Worm (Caenorhabditis elegans) whole organism, late embryonic: Measurements from ENCODE around the gene tag-307.

Experiments used
- C38D4.7 ChIP-seq: fragments of 200-800 bp; sonication (Bioruptor generic); optimal IDR thresholded peaks from 2 replicates; lab custom pipeline; 2018; ENCODE audit warnings: mild to moderate bottlenecking, missing genetic modification characterization, moderate library complexity, missing compliant biosample characterization
- K02D7.2 ChIP-seq: sonication (generic microtip); optimal IDR thresholded peaks from 2 replicates; lab custom pipeline; 2017; ENCODE audit warnings: mild to moderate bottlenecking, missing genetic modification characterization, missing compliant biosample characterization
- K09A11.1 ChIP-seq: sonication (generic microtip); optimal IDR thresholded peaks from 2 replicates; lab custom pipeline; 2017; ENCODE audit warnings: antibody characterized with exemption, mild to moderate bottlenecking, missing genetic modification characterization, missing compliant biosample characterization; ENCODE audit not compliant: insufficient read depth
- Y22D7AL.16 ChIP-seq: sonication (generic microtip); optimal IDR thresholded peaks from 2 replicates; lab custom pipeline; 2016; ENCODE audit warnings: missing genetic modification characterization, missing compliant biosample characterization
- ama-1 ChIP-seq: fragments of 150-350 bp; optimal IDR thresholded peaks from 2 replicates; lab custom pipeline; 2014
- ceh-18 ChIP-seq: sonication (generic microtip); optimal IDR thresholded peaks from 2 replicates; lab custom pipeline; 2016; ENCODE audit warnings: missing genetic modification characterization, missing compliant biosample characterization
- ceh-2 ChIP-seq: sonication (generic microtip); optimal IDR thresholded peaks from 2 replicates; lab custom pipeline; 2016; ENCODE audit warnings: missing genotype, missing genetic modification characterization, missing compliant biosample characterization
- ceh-22 ChIP-seq: sonication (generic microtip); optimal IDR thresholded peaks from 2 replicates; lab custom pipeline; 2017; ENCODE audit warnings: missing biosample characterization, missing genetic modification characterization
- ceh-24 ChIP-seq: sonication (generic microtip); optimal IDR thresholded peaks from 2 replicates; lab custom pipeline; 2016; ENCODE audit warnings: mild to moderate bottlenecking, missing genetic modification characterization, missing compliant biosample characterization
- ceh-31 ChIP-seq: sonication (generic microtip); optimal IDR thresholded peaks from 2 replicates; lab custom pipeline; 2016; ENCODE audit warnings: missing genetic modification characterization, missing compliant biosample characterization
- ceh-48 ChIP-seq: sonication (generic microtip); optimal IDR thresholded peaks from 2 replicates; lab custom pipeline; 2016; ENCODE audit warnings: missing genetic modification characterization, inconsistent platforms, missing compliant biosample characterization
- che-1 ChIP-seq: sonication (generic microtip); optimal IDR thresholded peaks from 2 replicates; lab custom pipeline; 2016; ENCODE audit warnings: mild to moderate bottlenecking, missing genetic modification characterization, missing compliant biosample characterization
- dmd-4 ChIP-seq: sonication (generic microtip); optimal IDR thresholded peaks from 2 replicates; lab custom pipeline; 2016; ENCODE audit warnings: borderline replicate concordance, missing genetic modification characterization, missing compliant biosample characterization
- dve-1 ChIP-seq: sonication (generic microtip); optimal IDR thresholded peaks from 2 replicates; lab custom pipeline; 2017; ENCODE audit warnings: antibody characterized with exemption, mild to moderate bottlenecking, missing genetic modification characterization, missing compliant biosample characterization
- elt-2 ChIP-seq: sonication (generic microtip); optimal IDR thresholded peaks from 2 replicates; lab custom pipeline; 2016; ENCODE audit warnings: missing genetic modification reagents, missing genetic modification characterization, missing compliant biosample characterization
- elt-4 ChIP-seq: sonication (generic microtip); optimal IDR thresholded peaks from 2 replicates; lab custom pipeline; 2016; ENCODE audit warnings: missing genetic modification characterization, missing compliant biosample characterization
- eyg-1 ChIP-seq: sonication (generic microtip); optimal IDR thresholded peaks from 2 replicates; lab custom pipeline; 2016; ENCODE audit warnings: missing genotype, missing genetic modification characterization, missing compliant biosample characterization
- fax-1 ChIP-seq: sonication (generic microtip); optimal IDR thresholded peaks from 2 replicates; lab custom pipeline; 2016; ENCODE audit warnings: missing genotype, missing genetic modification characterization, missing compliant biosample characterization
- fkh-6 ChIP-seq: sonication (generic microtip); optimal IDR thresholded peaks from 2 replicates; lab custom pipeline; 2016; ENCODE audit warnings: missing genetic modification characterization, missing compliant biosample characterization
- gmeb-2 ChIP-seq: sonication (generic microtip); optimal IDR thresholded peaks from 2 replicates; lab custom pipeline; 2016; ENCODE audit warnings: missing genetic modification characterization, inconsistent platforms, missing compliant biosample characterization
- hlh-15 ChIP-seq: sonication (generic microtip); optimal IDR thresholded peaks from 2 replicates; lab custom pipeline; 2016; ENCODE audit warnings: missing genetic modification characterization, missing compliant biosample characterization
- hlh-30 ChIP-seq: sonication (generic microtip); optimal IDR thresholded peaks from 2 replicates; lab custom pipeline; 2017; ENCODE audit warnings: antibody characterized with exemption, missing genetic modification characterization, missing compliant biosample characterization; ENCODE audit not compliant: insufficient read depth
- hlh-6 ChIP-seq: sonication (generic microtip); optimal IDR thresholded peaks from 2 replicates; lab custom pipeline; 2016; ENCODE audit warnings: missing genotype, missing genetic modification characterization, missing compliant biosample characterization
- hlh-8 ChIP-seq: sonication (generic microtip); optimal IDR thresholded peaks from 2 replicates; lab custom pipeline; 2016; ENCODE audit warnings: missing genotype, missing genetic modification characterization, missing compliant biosample characterization
- lim-6 ChIP-seq: sonication (generic microtip); optimal IDR thresholded peaks from 2 replicates; lab custom pipeline; 2016; ENCODE audit warnings: missing genetic modification characterization, missing compliant biosample characterization
- lin-11 ChIP-seq: fragments of 200-800 bp; sonication (Bioruptor generic); optimal IDR thresholded peaks from 2 replicates; lab custom pipeline; 2018; ENCODE audit warnings: mild to moderate bottlenecking, missing genetic modification characterization, missing compliant biosample characterization
- madf-2 ChIP-seq: sonication (generic microtip); optimal IDR thresholded peaks from 2 replicates; lab custom pipeline; 2017; ENCODE audit warnings: missing genetic modification characterization, missing compliant biosample characterization
- nfya-1 ChIP-seq: sonication (generic microtip); optimal IDR thresholded peaks from 2 replicates; lab custom pipeline; 2017; ENCODE audit warnings: missing genetic modification characterization, mild to moderate bottlenecking, missing compliant biosample characterization, antibody characterized with exemption, moderate library complexity
- nhr-11 ChIP-seq: fragments of 150-350 bp; optimal IDR thresholded peaks from 2 replicates; lab custom pipeline; 2014; ENCODE audit warnings: missing biosample characterization, missing genetic modification characterization
- nhr-232 ChIP-seq: sonication (generic microtip); optimal IDR thresholded peaks from 2 replicates; lab custom pipeline; 2016; ENCODE audit warnings: missing genetic modification characterization, missing compliant biosample characterization
- npax-4 ChIP-seq: sonication (generic microtip); optimal IDR thresholded peaks from 2 replicates; lab custom pipeline; 2016; ENCODE audit warnings: missing genetic modification characterization, missing compliant biosample characterization
- odd-2 ChIP-seq: sonication (generic microtip); optimal IDR thresholded peaks from 2 replicates; lab custom pipeline; 2017; ENCODE audit warnings: antibody characterized with exemption, mild to moderate bottlenecking, missing genetic modification characterization, missing compliant biosample characterization
- pag-3 ChIP-seq: sonication (generic microtip); optimal IDR thresholded peaks from 2 replicates; lab custom pipeline; 2016; ENCODE audit warnings: missing compliant biosample characterization, missing genetic modification characterization, borderline replicate concordance
- pat-9 ChIP-seq: fragments of 200-800 bp; sonication (Bioruptor generic); optimal IDR thresholded peaks from 2 replicates; lab custom pipeline; 2018; ENCODE audit warnings: mild to moderate bottlenecking, missing genetic modification characterization, moderate library complexity, missing compliant biosample characterization
- pax-1 ChIP-seq: fragments of 150-350 bp; optimal IDR thresholded peaks from 2 replicates; lab custom pipeline; 2014; ENCODE audit warnings: missing biosample characterization, missing genetic modification characterization
- pha-2 ChIP-seq: sonication (generic microtip); optimal IDR thresholded peaks from 2 replicates; lab custom pipeline; 2017; ENCODE audit warnings: mild to moderate bottlenecking, missing genetic modification characterization, missing compliant biosample characterization
- pha-4 ChIP-seq: fragments of 150-350 bp; optimal IDR thresholded peaks from 2 replicates; lab custom pipeline; 2018; ENCODE audit warnings: missing biosample characterization, missing genetic modification reagents, missing genetic modification characterization
- pros-1 ChIP-seq: fragments of 150-350 bp; optimal IDR thresholded peaks from 2 replicates; lab custom pipeline; 2014; ENCODE audit warnings: missing biosample characterization, missing genetic modification reagents, missing genetic modification characterization
- rnt-1 ChIP-seq: sonication (generic microtip); optimal IDR thresholded peaks from 2 replicates; lab custom pipeline; 2016; ENCODE audit warnings: missing genetic modification characterization, missing compliant biosample characterization
- sdc-2 ChIP-seq: sonication (generic microtip); optimal IDR thresholded peaks from 2 replicates; lab custom pipeline; 2016; ENCODE audit warnings: missing genotype, missing genetic modification characterization, missing compliant biosample characterization
- syd-9 ChIP-seq: sonication (generic microtip); optimal IDR thresholded peaks from 2 replicates; lab custom pipeline; 2016; ENCODE audit warnings: mild to moderate bottlenecking, missing genetic modification characterization, moderate library complexity, missing compliant biosample characterization
- tbx-2 ChIP-seq: sonication (generic microtip); optimal IDR thresholded peaks from 2 replicates; lab custom pipeline; 2016; ENCODE audit warnings: missing genetic modification characterization, missing compliant biosample characterization
- tbx-7 ChIP-seq: sonication (generic microtip); optimal IDR thresholded peaks from 2 replicates; lab custom pipeline; 2016; ENCODE audit warnings: missing genotype, missing genetic modification characterization, missing compliant biosample characterization
- ttx-3 ChIP-seq: sonication (generic microtip); optimal IDR thresholded peaks from 2 replicates; lab custom pipeline; 2016; ENCODE audit warnings: missing genetic modification reagents, missing genetic modification characterization, missing compliant biosample characterization
- unc-3 ChIP-seq, 2 experiments: fragments of 200-800 bp in 1 of 2; sonication (Bioruptor generic) in 1 of 2; sonication (generic microtip) in 1 of 2; conservative IDR thresholded peaks in 1 of 2; optimal IDR thresholded peaks in 1 of 2; 2 replicates each; pipeline versions ENCODE4 v1.3.6 to Lab custom; 2016 to 2022; ENCODE audit warnings: missing compliant biosample characterization in 2 of 2, missing genetic modification characterization in 2 of 2, missing genetic modification reagents in 1 of 2
- unc-42 ChIP-seq: sonication (generic microtip); optimal IDR thresholded peaks from 2 replicates; lab custom pipeline; 2016; ENCODE audit warnings: missing genotype, missing genetic modification characterization, missing compliant biosample characterization
- unc-86 ChIP-seq: sonication (generic microtip); optimal IDR thresholded peaks from 2 replicates; lab custom pipeline; 2016; ENCODE audit warnings: missing genetic modification characterization, missing compliant biosample characterization
- zip-5 ChIP-seq: sonication (generic microtip); optimal IDR thresholded peaks from 2 replicates; lab custom pipeline; 2016; ENCODE audit warnings: missing genetic modification characterization, missing compliant biosample characterization

The tag-307 gene

DNA sequence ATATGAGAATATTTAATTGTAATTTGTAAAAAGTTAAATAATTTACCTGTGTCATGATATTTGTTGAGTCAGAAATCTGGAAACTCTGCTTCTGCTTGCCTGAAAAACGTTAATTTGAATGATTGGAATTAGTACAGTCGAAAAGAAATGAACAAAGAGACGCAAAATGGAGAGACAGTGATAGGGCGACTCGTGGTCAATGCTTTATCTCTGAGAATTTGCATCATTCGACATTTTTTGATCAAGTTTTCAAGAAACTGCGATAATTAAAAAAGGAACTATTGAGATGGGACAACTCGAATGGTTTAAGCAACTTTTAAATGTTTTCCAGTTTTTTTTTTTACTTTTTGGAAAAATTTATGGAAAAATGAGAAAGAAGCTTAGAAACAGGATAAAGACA lies 3.8 kb upstream of the tag-307 start, which contains the start of gene cuc-1:
Gene cuc-1, minus strand, starts transcription at position 101 of the 400 bp plus-strand sequence.
- TF ChIP-seq ama-1 (lab: Kevin White, UChicago) = no peak
- TF ChIP-seq lim-6 = no peak
- no peak for TF ChIP-seq gmeb-2 (tag; lab: Kevin White, UChicago)
- TF ChIP-seq Y22D7AL.16 (tag; lab: Kevin White, UChicago) = no peak
- no peak for TF ChIP-seq pros-1
- TF ChIP-seq hlh-8 (tag; lab: Kevin White, UChicago) = no peak
- TF ChIP-seq ceh-31 (tag; lab: Kevin White, UChicago) = no peak
- TF ChIP-seq eyg-1 = no peak
- no peak for TF ChIP-seq odd-2 (tag; lab: Kevin White, UChicago)
- no peak for TF ChIP-seq unc-86 (tag; lab: Kevin White, UChicago)
- TF ChIP-seq hlh-6 = no peak
- no peak for TF ChIP-seq dve-1 (tag; lab: Kevin White, UChicago)
- no peak for TF ChIP-seq elt-2

DNA sequence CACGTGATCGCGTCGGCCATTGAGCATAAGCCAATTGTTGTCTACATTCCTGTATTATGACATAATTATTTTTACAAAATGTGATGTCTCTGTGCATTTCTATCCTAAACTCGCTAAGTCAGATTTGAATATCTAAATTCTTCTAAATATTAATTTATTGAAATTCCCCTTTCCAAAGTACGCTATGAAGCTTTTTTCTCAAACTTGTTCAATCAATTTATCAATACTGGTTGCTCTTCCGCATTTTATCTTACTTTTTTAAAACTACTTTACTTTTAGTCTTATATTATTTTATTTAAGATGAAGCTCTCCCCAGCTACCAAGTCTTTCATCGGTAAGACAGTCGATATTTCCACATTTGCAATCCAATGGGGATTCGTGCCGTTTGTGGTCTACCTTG lies 2.3 kb upstream of the tag-307 start, which contains the start of gene tomm-7:
Gene tomm-7, plus strand, starts transcription at position 301 of the 400 bp plus-strand sequence.
- TF ChIP-seq ceh-22 (no peak), dmd-4 (tag; lab: Kevin White, UChicago) (no peak), nfya-1 (tag; lab: Kevin White, UChicago) (no peak), eyg-1 (no peak), pag-3 (tag; lab: Kevin White, UChicago) (no peak), syd-9 (tag; lab: Kevin White, UChicago) (no peak), pha-2 (tag; lab: Kevin White, UChicago) (no peak), Y22D7AL.16 (tag; lab: Kevin White, UChicago) (no peak), hlh-30 (tag; lab: Kevin White, UChicago) (no peak), pax-1 (tag; lab: Kevin White, UChicago) (no peak), ceh-31 (tag; lab: Kevin White, UChicago) (no peak), ceh-18 (tag; lab: Kevin White, UChicago) (no peak), C38D4.7 (GFP tag; lab: Kevin White, UChicago) (no peak), rnt-1 (tag; lab: Kevin White, UChicago) (no peak), fkh-6 (no peak), ceh-48 (no peak), pha-4 (tag; lab: Kevin White, UChicago) (no peak)

DNA sequence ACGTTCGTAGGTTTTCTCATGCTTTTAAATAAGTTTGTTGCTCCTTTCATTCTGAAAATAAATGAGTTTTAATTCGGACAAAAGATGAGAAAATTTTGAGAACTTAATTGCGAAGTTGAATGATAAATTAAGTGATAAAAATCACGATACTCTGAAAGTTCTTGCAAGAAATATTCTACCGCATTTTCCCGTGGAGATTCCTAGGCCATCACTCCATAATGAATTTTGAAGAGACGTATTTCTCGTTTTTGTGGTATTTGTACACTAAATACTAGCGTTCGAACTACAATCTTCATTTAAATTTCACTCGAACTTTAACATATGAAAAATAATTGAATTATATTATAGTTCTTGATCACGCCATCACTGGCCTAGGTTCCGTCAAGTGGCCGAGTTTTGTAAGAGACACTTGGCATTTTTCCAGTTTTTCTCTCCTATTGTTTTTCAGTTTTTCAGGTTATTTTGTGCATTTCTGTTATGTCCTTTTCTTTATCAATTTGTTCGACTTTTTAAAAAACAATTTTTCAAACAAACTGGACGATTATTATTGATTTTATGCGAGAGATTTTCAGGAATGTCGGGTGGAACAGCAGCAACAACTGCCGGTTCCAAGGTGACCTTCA lies 1.5 kb upstream of the tag-307 start, which contains the start of the genes coq-5 and ufm-1:
Gene coq-5, minus strand, starts transcription at position 51 of the 623 bp plus-strand sequence.
Gene ufm-1, plus strand, starts transcription at position 573 of the 623 bp plus-strand sequence.
- TF ChIP-seq pat-9 (tag; lab: Kevin White, UChicago) = no peak
- TF ChIP-seq madf-2 = no peak
- no peak for TF ChIP-seq ttx-3
- peak; percentile 47 for TF ChIP-seq zip-5 (tag; lab: Kevin White, UChicago)
- peak; percentile 77 for TF ChIP-seq ceh-31 (tag; lab: Kevin White, UChicago)
- peak; percentile 69 for TF ChIP-seq ceh-2 (tag; lab: Kevin White, UChicago)
- TF ChIP-seq lin-11 (tag; lab: Kevin White, UChicago) = no peak
- TF ChIP-seq hlh-15 (tag; lab: Kevin White, UChicago) = no peak
- peak; percentile 11 for TF ChIP-seq unc-42
- no peak for TF ChIP-seq che-1 (tag; lab: Kevin White, UChicago)
- no peak for TF ChIP-seq dmd-4 (tag; lab: Kevin White, UChicago)
- TF ChIP-seq sdc-2 (tag; lab: Kevin White, UChicago) = no peak
- TF ChIP-seq K02D7.2 (tag; lab: Kevin White, UChicago) = no peak
- TF ChIP-seq elt-4 = no peak
- no peak for TF ChIP-seq pag-3 (tag; lab: Kevin White, UChicago)
- no peak for TF ChIP-seq gmeb-2 (tag; lab: Kevin White, UChicago)
- TF ChIP-seq nhr-11 (tag; lab: Kevin White, UChicago) = no peak
- no peak for TF ChIP-seq eyg-1
- TF ChIP-seq tbx-2 (tag; lab: Kevin White, UChicago) = peak; percentile 14
- TF ChIP-seq ceh-24 (tag; lab: Kevin White, UChicago) = no peak
- TF ChIP-seq npax-4 (tag; lab: Kevin White, UChicago) = no peak
- TF ChIP-seq nhr-232 (tag; lab: Kevin White, UChicago) = no peak
- no peak for TF ChIP-seq K09A11.1 (tag; lab: Kevin White, UChicago)
- TF ChIP-seq tbx-7 = peak; percentile 42
- no peak for TF ChIP-seq C38D4.7 (GFP tag; lab: Kevin White, UChicago)
- TF ChIP-seq hlh-30 (tag; lab: Kevin White, UChicago) = no peak
- TF ChIP-seq fax-1 (tag; lab: Kevin White, UChicago) = peak; percentile 0
- TF ChIP-seq unc-3 (GFP tag; conservative IDR thresholded peaks at IDR 0.05; lab: Robert Waterston, UW) = no peak
- TF ChIP-seq unc-3 (tag; optimal IDR thresholded peaks at IDR 0.05; lab: Kevin White, UChicago) = no peak
- TF ChIP-seq Y22D7AL.16 (tag; lab: Kevin White, UChicago) = no peak
